Worm (Caenorhabditis elegans) whole organism, L1 larva: ENCODE data around the gene igeg-2.

Source experiments
- C16A3.4 ChIP-seq: fragments of 150-350 bp; optimal IDR thresholded peaks from 2 replicates; lab custom pipeline; 2014; ENCODE audit warnings: missing biosample characterization, missing genetic modification characterization
- alr-1 ChIP-seq: fragments of 200-800 bp; sonication (Bioruptor generic); optimal IDR thresholded peaks from 2 replicates; lab custom pipeline; 2018; ENCODE audit warnings: borderline replicate concordance, mild to moderate bottlenecking, missing genetic modification characterization, missing compliant biosample characterization
- aly-2 ChIP-seq: fragments of 150-350 bp; optimal IDR thresholded peaks from 2 replicates; lab custom pipeline; 2014; ENCODE audit warnings: missing biosample characterization, missing genetic modification characterization
- ama-1 ChIP-seq: fragments of 150-350 bp; optimal IDR thresholded peaks from 2 replicates; lab custom pipeline; 2014
- blmp-1 ChIP-seq: fragments of 150-350 bp; optimal IDR thresholded peaks from 2 replicates; lab custom pipeline; 2014; ENCODE audit warnings: missing biosample characterization, missing genetic modification characterization
- dpl-1 ChIP-seq, 3 experiments: fragments of 150-350 bp in 2 of 3; sonication (generic microtip) in 1 of 3; optimal IDR thresholded peaks; 2 replicates each; lab custom pipeline; 2014 to 2017; ENCODE audit warnings: missing biosample characterization in 3 of 3, missing genetic modification characterization in 3 of 3, missing genetic modification reagents in 3 of 3
- dsc-1 ChIP-seq: sonication (generic microtip); optimal IDR thresholded peaks from 2 replicates; lab custom pipeline; 2016; ENCODE audit warnings: mild to moderate bottlenecking, missing genetic modification characterization, missing compliant biosample characterization
- efl-3 ChIP-seq: fragments of 200-800 bp; sonication (Bioruptor generic); optimal IDR thresholded peaks from 2 replicates; lab custom pipeline; 2018; ENCODE audit warnings: mild to moderate bottlenecking, missing genetic modification characterization, missing compliant biosample characterization
- egl-13 ChIP-seq: sonication (generic microtip); optimal IDR thresholded peaks from 2 replicates; lab custom pipeline; 2016; ENCODE audit warnings: missing genotype, missing genetic modification reagents, missing genetic modification characterization, missing compliant biosample characterization
- egl-27 ChIP-seq, 2 experiments: fragments of 150-350 bp in 1 of 2; sonication (generic microtip); optimal IDR thresholded peaks; 3 replicates each; lab custom pipeline; 2017 to 2018; ENCODE audit warnings: missing biosample characterization in 2 of 2, missing genetic modification characterization in 2 of 2, missing genetic modification reagents in 2 of 2
- elt-2 ChIP-seq: sonication (generic microtip); optimal IDR thresholded peaks from 2 replicates; lab custom pipeline; 2016; ENCODE audit warnings: missing genetic modification characterization, mild to moderate bottlenecking, inconsistent platforms, missing compliant biosample characterization, missing genetic modification reagents
- elt-3 ChIP-seq, 6 experiments: fragments of 150-350 bp in 1 of 6; sonication (generic microtip); optimal IDR thresholded peaks; 2 replicates each; lab custom pipeline; 2017 to 2018; ENCODE audit warnings: missing biosample characterization in 6 of 6, missing genetic modification characterization in 6 of 6, inconsistent platforms in 1 of 6
- fkh-4 ChIP-seq: sonication (generic microtip); optimal IDR thresholded peaks from 2 replicates; lab custom pipeline; 2016; ENCODE audit warnings: missing compliant biosample characterization, missing genetic modification characterization, borderline replicate concordance
- hlh-4 ChIP-seq: sonication (generic microtip); optimal IDR thresholded peaks from 2 replicates; lab custom pipeline; 2016; ENCODE audit warnings: mild to moderate bottlenecking, missing genetic modification characterization, missing compliant biosample characterization
- isw-1 ChIP-seq: fragments of 200-800 bp; sonication (Bioruptor generic); IDR thresholded peaks from 2 replicates; pipeline ENCODE4 v1.3.6; 2022; ENCODE audit warnings: missing genetic modification characterization, missing compliant biosample characterization
- lin-14 ChIP-seq: fragments of 200-800 bp; sonication (Bioruptor generic); optimal IDR thresholded peaks from 2 replicates; lab custom pipeline; 2018; ENCODE audit warnings: mild to moderate bottlenecking, missing genetic modification characterization, moderate library complexity, missing compliant biosample characterization
- lin-15B ChIP-seq: fragments of 150-350 bp; sonication (generic microtip); optimal IDR thresholded peaks from 3 replicates; lab custom pipeline; 2014; ENCODE audit warnings: missing biosample characterization, missing genetic modification characterization
- lin-39 ChIP-seq: fragments of 150-350 bp; optimal IDR thresholded peaks from 2 replicates; lab custom pipeline; 2014; ENCODE audit warnings: missing biosample characterization, missing genetic modification reagents, missing genetic modification characterization
- lsy-2 ChIP-seq, 2 experiments: fragments of 150-350 bp; optimal IDR thresholded peaks; 2 replicates each; lab custom pipeline; 2014; ENCODE audit warnings: missing biosample characterization in 2 of 2, missing genetic modification characterization in 2 of 2
- mab-9 ChIP-seq: fragments of 200-800 bp; sonication (Bioruptor generic); IDR thresholded peaks from 2 replicates; pipeline ENCODE4 v1.3.6; 2022; ENCODE audit warnings: missing genetic modification reagents, missing genetic modification characterization, missing compliant biosample characterization
- mep-1 ChIP-seq: fragments of 150-350 bp; optimal IDR thresholded peaks from 2 replicates; lab custom pipeline; 2014; ENCODE audit warnings: missing biosample characterization, missing genetic modification characterization
- nhr-12 ChIP-seq: sonication (generic microtip); optimal IDR thresholded peaks from 2 replicates; lab custom pipeline; 2017; ENCODE audit warnings: missing biosample characterization, missing genetic modification characterization
- nhr-19 ChIP-seq: fragments of 200-800 bp; sonication (Bioruptor generic); conservative IDR thresholded peaks from 2 replicates; pipeline ENCODE4 v1.3.6; 2022; ENCODE audit warnings: missing genetic modification characterization, missing compliant biosample characterization
- nhr-47 ChIP-seq: sonication (generic microtip); optimal IDR thresholded peaks from 2 replicates; lab custom pipeline; 2016; ENCODE audit warnings: mild to moderate bottlenecking, missing genetic modification characterization, moderate library complexity, missing compliant biosample characterization
- nhr-85 ChIP-seq: sonication (generic microtip); peaks from one replicate; lab custom pipeline; 2016; ENCODE audit warnings: missing genetic modification characterization, inconsistent platforms, missing compliant biosample characterization
- nhr-90 ChIP-seq: sonication (generic microtip); optimal IDR thresholded peaks from 2 replicates; lab custom pipeline; 2016; ENCODE audit warnings: mild to moderate bottlenecking, missing genetic modification characterization, missing compliant biosample characterization; ENCODE audit not compliant: poor library complexity
- pax-3 ChIP-seq: fragments of 200-800 bp; sonication (Bioruptor generic); optimal IDR thresholded peaks from 2 replicates; lab custom pipeline; 2018; ENCODE audit warnings: mild to moderate bottlenecking, missing genetic modification characterization, moderate library complexity, missing compliant biosample characterization
- rnt-1 ChIP-seq: sonication (generic microtip); optimal IDR thresholded peaks from 2 replicates; lab custom pipeline; 2016; ENCODE audit warnings: mild to moderate bottlenecking, missing genetic modification characterization, moderate library complexity, missing compliant biosample characterization
- skn-1 ChIP-seq: fragments of 150-350 bp; optimal IDR thresholded peaks from 2 replicates; lab custom pipeline; 2014; ENCODE audit warnings: missing biosample characterization, missing genetic modification characterization
- snpc-4 ChIP-seq: fragments of 150-350 bp; optimal IDR thresholded peaks from 2 replicates; lab custom pipeline; 2014; ENCODE audit warnings: missing biosample characterization, missing genetic modification characterization
- snu-23 ChIP-seq: sonication (generic microtip); optimal IDR thresholded peaks from 2 replicates; lab custom pipeline; 2016; ENCODE audit warnings: missing genetic modification characterization, missing compliant biosample characterization
- tlp-1 ChIP-seq: fragments of 150-350 bp; optimal IDR thresholded peaks from 2 replicates; lab custom pipeline; 2014; ENCODE audit warnings: missing biosample characterization, missing genetic modification characterization
- unc-62 ChIP-seq: fragments of 150-350 bp; optimal IDR thresholded peaks from 2 replicates; lab custom pipeline; 2014; ENCODE audit warnings: missing biosample characterization, missing genetic modification reagents, missing genetic modification characterization
- unc-98 ChIP-seq: fragments of 200-800 bp; sonication (Bioruptor generic); IDR thresholded peaks from 2 replicates; pipeline ENCODE4 v1.3.6; 2022; ENCODE audit warnings: missing genetic modification characterization, missing compliant biosample characterization
- vab-15 ChIP-seq: sonication (generic microtip); optimal IDR thresholded peaks from 2 replicates; lab custom pipeline; 2017; ENCODE audit warnings: missing genotype, mild to moderate bottlenecking, missing genetic modification characterization, missing compliant biosample characterization
- ztf-4 ChIP-seq: fragments of 150-350 bp; optimal IDR thresholded peaks from 2 replicates; lab custom pipeline; 2014; ENCODE audit warnings: missing biosample characterization, missing genetic modification characterization

Gene igeg-2

ce11 chrX:11463005-11463404 is 16.6 kb upstream of the igeg-2 start:
- TF ChIP-seq snpc-4 (tag; lab: Kevin White, UChicago) (no peak), lin-39 (tag; lab: Kevin White, UChicago) (no peak), egl-13 (tag; lab: Kevin White, UChicago) (no peak), ztf-4 (no peak), skn-1 (tag; lab: Kevin White, UChicago) (no peak), mab-9 (GFP tag; lab: Robert Waterston, UW) (0 out of 2 replicates have a peak, but pooled peaks have one; percentile 13), lin-14 (GFP tag; lab: Kevin White, UChicago) (peak; percentile 68)

- TF ChIP-seq snu-23 (GFP tag; lab: Kevin White, UChicago) (peak; percentile 17), nhr-85 (tag; lab: Kevin White, UChicago) (peak; percentile 68), dpl-1 (GFP tag; optimal IDR thresholded peaks at IDR 0.05; lab: Kevin White, UChicago) (no peak), lsy-2 (tag; optimal IDR thresholded peaks at IDR 0.05; lab: Kevin White, UChicago) (peak in 1 of 2 experiments; percentile 16), mep-1 (tag; lab: Kevin White, UChicago) (peak; percentile 46), lin-14 (GFP tag; lab: Kevin White, UChicago) (peak; percentile 85), lin-15B (no peak), dsc-1 (tag; lab: Kevin White, UChicago) (peak; percentile 13)
These were observed 15.7 kb upstream of the igeg-2 start for ce11 chrX:11462112-11462511.

ce11 chrX:11461545-11461944 is 15.1 kb upstream of the igeg-2 start:
- TF ChIP-seq elt-2 (tag; lab: Kevin White, UChicago) = peak; percentile 11
- no peak for TF ChIP-seq C16A3.4 (tag; lab: Kevin White, UChicago)
- peak; percentile 97 for TF ChIP-seq blmp-1 (tag; lab: Kevin White, UChicago)

- TF ChIP-seq vab-15 (tag; lab: Kevin White, UChicago) = no peak
- TF ChIP-seq fkh-4 (tag; lab: Kevin White, UChicago) = no peak
- no peak for TF ChIP-seq lin-15B
- no peak for TF ChIP-seq pax-3
- no peak for TF ChIP-seq unc-62 (GFP tag; lab: Kevin White, UChicago)
- no peak for TF ChIP-seq ama-1 (lab: Kevin White, UChicago)
- TF ChIP-seq lin-14 (GFP tag; lab: Kevin White, UChicago) = no peak
- TF ChIP-seq egl-27 (tag; optimal IDR thresholded peaks at IDR 0.05; lab: Kevin White, UChicago) = no peak
- TF ChIP-seq tlp-1 = no peak
- TF ChIP-seq efl-3 (GFP tag; lab: Kevin White, UChicago) = no peak
These were observed 10.2 kb upstream of the igeg-2 start for ce11 chrX:11456665-11457064.

ce11 chrX:11454231-11454630 is 7.8 kb upstream of the igeg-2 start, which contains the start of gene F48C5.2:
TSS of gene F48C5.2 (minus strand) at chrX:11454331.
- TF ChIP-seq C16A3.4 (tag; lab: Kevin White, UChicago) (no peak), lin-14 (GFP tag; lab: Kevin White, UChicago) (peak; percentile 30), hlh-4 (tag; lab: Kevin White, UChicago) (no peak), isw-1 (no peak), rnt-1 (tag; lab: Kevin White, UChicago) (no peak), aly-2 (tag; lab: Kevin White, UChicago) (no peak), ztf-4 (no peak), blmp-1 (tag; lab: Kevin White, UChicago) (peak; percentile 43), nhr-90 (no peak), nhr-12 (tag; lab: Kevin White, UChicago) (no peak), egl-27 (tag; optimal IDR thresholded peaks at IDR 0.05; lab: Kevin White, UChicago) (no peak), nhr-19 (GFP tag; lab: Robert Waterston, UW) (no peak), nhr-85 (tag; lab: Kevin White, UChicago) (no peak), nhr-47 (tag; lab: Kevin White, UChicago) (no peak), elt-3 (tag; optimal IDR thresholded peaks at IDR 0.05; lab: Kevin White, UChicago) (no peak), unc-98 (GFP tag; lab: Robert Waterston, UW) (no peak), alr-1 (tag; lab: Kevin White, UChicago) (no peak)
